Fruit fly (Drosophila melanogaster): Measurements from ENCODE around the gene Lint-O.

The Lint-O gene

DNA sequence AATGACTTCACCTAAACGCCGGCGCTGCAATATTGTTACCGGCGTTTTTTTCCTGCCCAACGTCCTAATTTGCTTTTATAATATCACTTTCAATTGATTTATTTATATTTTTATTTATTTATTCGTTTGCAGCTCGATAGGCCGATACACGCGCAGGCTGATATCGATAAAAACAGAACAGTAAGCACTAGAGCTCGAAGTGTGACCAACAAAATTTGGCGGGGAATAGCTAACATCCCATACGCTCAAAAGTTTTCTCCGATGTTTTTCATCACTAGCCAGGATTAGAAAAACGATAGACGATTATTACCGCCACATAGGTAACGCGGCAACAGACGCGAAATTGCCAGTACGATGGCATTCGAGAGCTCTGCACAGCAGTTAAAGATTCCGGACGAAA, 15.3 kb downstream of the Lint-O start, which contains the start of the genes CG2685 and CG2694:
TSS of gene CG2685 (minus strand) at position 185 of the 400 bp plus-strand sequence.
TSS of gene CG2694 (plus strand) at position 304 of the 400 bp plus-strand sequence.
- peak; percentile 57; the same call in 2 of the 3 replicates for TF ChIP-seq mld (GFP tag; IDR thresholded peaks at IDR 0.05; ENCODE audit: partially characterized antibody)
- no peak for TF ChIP-seq chif (GFP tag; optimal IDR thresholded peaks at IDR 0.05)
- no peak for TF ChIP-seq sima (GFP tag; optimal IDR thresholded peaks at IDR 0.05)
- no peak for TF ChIP-seq lab (GFP tag; optimal IDR thresholded peaks at IDR 0.05)
- peak; percentile 42 for TF ChIP-seq Ets65A (GFP tag)
- TF ChIP-seq CG32532 (GFP tag; IDR thresholded peaks at IDR 0.05): 0 out of 2 replicates have a peak, but pooled peaks have one; percentile 13
- TF ChIP-seq Doc2 (GFP tag; IDR thresholded peaks at IDR 0.05): no peak
- peak; percentile 65 for TF ChIP-seq knrl (GFP tag; IDR thresholded peaks at IDR 0.05; ENCODE audit: partially characterized antibody)
- TF ChIP-seq tup (GFP tag; optimal IDR thresholded peaks at IDR 0.05): no peak
- TF ChIP-seq crp (GFP tag; optimal IDR thresholded peaks at IDR 0.05): no peak
- TF ChIP-seq CG10959 (GFP tag; IDR thresholded peaks at IDR 0.05): no peak
- no peak for TF ChIP-seq CG11085 (GFP tag; IDR thresholded peaks at IDR 0.05)
- peak; percentile 74 for TF ChIP-seq BEAF-32 (GFP tag; optimal IDR thresholded peaks at IDR 0.05)
- TF ChIP-seq dpn (GFP tag; optimal IDR thresholded peaks at IDR 0.05): no peak
- TF ChIP-seq CG14441 (GFP tag; IDR thresholded peaks at IDR 0.05): no peak
- peak; percentile 22 for TF ChIP-seq CG3995 (GFP tag; optimal IDR thresholded peaks at IDR 0.05)
- peak; percentile 54; the same call in 1 of the 2 replicates for TF ChIP-seq CG9932 (GFP tag; IDR thresholded peaks at IDR 0.05)
- no peak for TF ChIP-seq Blimp-1 (GFP tag; optimal IDR thresholded peaks at IDR 0.05)
- TF ChIP-seq pho (GFP tag; optimal IDR thresholded peaks at IDR 0.05): no peak
- TF ChIP-seq sob (GFP tag; IDR thresholded peaks at IDR 0.05): peak; percentile 46
- no peak for TF ChIP-seq CG31365 (tag; optimal IDR thresholded peaks at IDR 0.05)
- peak; percentile 79 for TF ChIP-seq pzg (GFP tag; optimal IDR thresholded peaks at IDR 0.05)
- TF ChIP-seq CG2120 (GFP tag; optimal IDR thresholded peaks at IDR 0.05): peak; percentile 30
- no peak for TF ChIP-seq CG9609 (GFP tag; optimal IDR thresholded peaks at IDR 0.05)
- no peak for TF ChIP-seq CG15269 (tag; optimal IDR thresholded peaks at IDR 0.05)
- TF ChIP-seq Lhr (GFP tag; optimal IDR thresholded peaks at IDR 0.05): peak; percentile 4
- TF ChIP-seq Dll (GFP tag; IDR thresholded peaks at IDR 0.05; ENCODE audit: partially characterized antibody): peak; percentile 67; the same call in 3 of the 4 replicates
- peak; percentile 16 for TF ChIP-seq mam (GFP tag; optimal IDR thresholded peaks at IDR 0.05)
- TF ChIP-seq Scr (GFP tag; IDR thresholded peaks at IDR 0.05; ENCODE audit: partially characterized antibody): peak; percentile 72
- no peak for TF ChIP-seq gcm2 (GFP tag; optimal IDR thresholded peaks at IDR 0.05)
- peak; percentile 79 for TF ChIP-seq bbx (GFP tag; IDR thresholded peaks at IDR 0.05; ENCODE audit: partially characterized antibody)
- peak; percentile 49; the same call in 1 of the 2 replicates for TF ChIP-seq CG3847 (GFP tag; IDR thresholded peaks at IDR 0.05)
- TF ChIP-seq CG2116 (GFP tag; optimal IDR thresholded peaks at IDR 0.05): peak; percentile 48
- TF ChIP-seq sens (GFP tag): no peak
- TF ChIP-seq hb (GFP tag; IDR thresholded peaks at IDR 0.05; ENCODE audit: partially characterized antibody): peak; percentile 60; the same call in 1 of the 3 replicates
- TF ChIP-seq CG17912 (GFP tag; optimal IDR thresholded peaks at IDR 0.05): no peak
- TF ChIP-seq CG4854 (GFP tag; optimal IDR thresholded peaks at IDR 0.05): no peak
- peak; percentile 9 for TF ChIP-seq zen (tag; optimal IDR thresholded peaks at IDR 0.05)
- no peak for TF ChIP-seq CHES-1-like (GFP tag; optimal IDR thresholded peaks at IDR 0.05)
- TF ChIP-seq sisA (GFP tag; IDR thresholded peaks at IDR 0.05): no peak
- peak; percentile 64 for TF ChIP-seq inv (GFP tag; IDR thresholded peaks at IDR 0.05; ENCODE audit: partially characterized antibody)
- TF ChIP-seq Dref (GFP tag; IDR thresholded peaks at IDR 0.05): peak; percentile 90
- TF ChIP-seq bowl (GFP tag; IDR thresholded peaks at IDR 0.05): no peak
- 0 out of 2 replicates have a peak, but pooled peaks have one; percentile 27 for TF ChIP-seq vvl (GFP tag; IDR thresholded peaks at IDR 0.05)
- TF ChIP-seq HLH4C (GFP tag; IDR thresholded peaks at IDR 0.05; ENCODE audit: partially characterized antibody): peak; percentile 79
- TF ChIP-seq salm (tag; optimal IDR thresholded peaks at IDR 0.05): no peak
- TF ChIP-seq CG1647 (GFP tag; optimal IDR thresholded peaks at IDR 0.05): no peak
- TF ChIP-seq CG5245 (GFP tag; optimal IDR thresholded peaks at IDR 0.05): no peak
- TF ChIP-seq Bgb (GFP tag; IDR thresholded peaks at IDR 0.05; ENCODE audit: partially characterized antibody): peak; percentile 83
- TF ChIP-seq CG16813 (GFP tag; IDR thresholded peaks at IDR 0.05; ENCODE audit: partially characterized antibody): peak; percentile 78
